Worm (Caenorhabditis elegans): ENCODE measurements around the gene dod-17.

The dod-17 gene

DNA sequence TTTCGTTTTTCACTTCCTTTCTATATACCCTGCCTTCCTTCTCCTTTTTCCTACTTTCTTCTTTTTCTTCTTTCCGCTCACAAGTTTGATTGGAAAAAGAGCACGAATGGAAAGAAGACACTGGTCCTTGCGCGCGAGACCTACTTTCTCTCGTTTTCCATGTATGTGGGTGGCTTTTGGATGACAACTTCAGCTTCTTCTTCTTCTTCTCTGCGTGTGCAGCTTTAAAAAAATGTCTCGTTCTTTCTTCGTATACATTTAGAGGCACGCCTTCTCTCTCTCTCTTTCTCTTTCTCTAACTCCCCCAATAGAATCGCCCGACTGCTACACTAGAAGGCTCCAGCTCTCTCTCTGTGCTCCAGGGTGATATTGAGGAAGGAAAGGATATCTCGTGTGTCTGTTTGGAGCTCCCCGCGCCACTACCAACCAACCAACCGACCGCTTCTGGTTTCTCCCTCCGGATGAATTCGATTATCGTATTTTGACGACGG, 49.8 kb downstream of the dod-17 start:
- TF ChIP-seq rcor-1 (GFP tag; IDR thresholded peaks at IDR 0.05) (0 out of 2 replicates have a peak, but pooled peaks have one; percentile 14), ztf-28 (GFP tag; IDR thresholded peaks at IDR 0.05) (no peak), zfh-2 (GFP tag; conservative IDR thresholded peaks at IDR 0.05) (peak; percentile 54; the same call in 1 of the 2 replicates), Y56A3A.18 (GFP tag; IDR thresholded peaks at IDR 0.05) (no peak), hsf-1 (GFP tag; IDR thresholded peaks at IDR 0.05) (no peak), attf-6 (GFP tag; IDR thresholded peaks at IDR 0.05) (no peak), lin-26 (GFP tag; IDR thresholded peaks at IDR 0.05) (no peak), mel-28 (tag; optimal IDR thresholded peaks at IDR 0.05; ENCODE audit: borderline replicate concordance) (no peak), sdz-38 (tag; optimal IDR thresholded peaks at IDR 0.05) (no peak), cebp-1 (GFP tag; IDR thresholded peaks at IDR 0.05) (no peak), cebp-1 (tag; optimal IDR thresholded peaks at IDR 0.05) (peak; percentile 5), aptf-2 (GFP tag; conservative IDR thresholded peaks at IDR 0.05) (no peak), nfya-2 (GFP tag; IDR thresholded peaks at IDR 0.05) (no peak), bed-1 (GFP tag; IDR thresholded peaks at IDR 0.05) (no peak), pbrm-1 (GFP tag; IDR thresholded peaks at IDR 0.05) (no peak), F37B4.10 (GFP tag; IDR thresholded peaks at IDR 0.05) (no peak), ceh-27 (GFP tag; optimal IDR thresholded peaks at IDR 0.05) (peak; percentile 14), die-1 (tag; optimal IDR thresholded peaks at IDR 0.05) (no peak), egl-18 (GFP tag; IDR thresholded peaks at IDR 0.05) (0 out of 2 replicates have a peak, but pooled peaks have one; percentile 12)

DNA sequence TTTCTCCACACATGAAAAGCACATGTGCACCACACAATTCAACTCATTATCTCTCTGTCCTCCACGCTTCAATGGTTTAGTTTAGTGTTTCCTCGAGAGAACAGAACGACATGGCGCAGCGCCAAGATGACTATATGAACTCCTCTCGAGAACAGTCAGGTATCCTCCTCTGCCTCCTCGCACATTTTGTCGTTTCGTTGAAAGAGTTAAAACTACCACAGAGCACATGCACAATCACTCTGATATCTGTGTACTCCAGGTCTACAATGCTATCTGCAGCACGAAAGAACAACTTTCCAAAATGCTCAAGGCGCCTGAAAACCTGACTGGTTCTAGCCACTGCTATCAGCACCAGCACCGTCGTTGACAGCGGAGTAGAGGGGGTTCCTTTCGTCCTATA, 50.7 kb downstream of the dod-17 start:
- TF ChIP-seq tbp1 (GFP tag; optimal IDR thresholded peaks at IDR 0.05) (peak; percentile 23), ceh-58 (GFP tag; IDR thresholded peaks at IDR 0.05) (no peak), dox-1 (GFP tag; IDR thresholded peaks at IDR 0.05) (peak; percentile 61; the same call in 1 of the 2 replicates), ztf-22 (GFP tag; optimal IDR thresholded peaks at IDR 0.05) (peak; percentile 34), nfyb-1 (GFP tag; IDR thresholded peaks at IDR 0.05) (peak; percentile 70), let-607 (tag; optimal IDR thresholded peaks at IDR 0.05) (peak; percentile 34 to 46), lsy-27 (tag; optimal IDR thresholded peaks at IDR 0.05; ENCODE audit: borderline replicate concordance, insufficient read depth) (no peak), repo-1 (tag; optimal IDR thresholded peaks at IDR 0.05) (no peak), let-526 (GFP tag; IDR thresholded peaks at IDR 0.05) (0 out of 2 replicates have a peak, but pooled peaks have one; percentile 38), xnd-1 (tag; optimal IDR thresholded peaks at IDR 0.05) (no peak), zfh-2 (GFP tag; conservative IDR thresholded peaks at IDR 0.05) (peak; percentile 36; the same call in 1 of the 2 replicates), Y56A3A.18 (GFP tag; IDR thresholded peaks at IDR 0.05) (peak; percentile 73; the same call in 1 of the 2 replicates), nhr-120 (GFP tag; IDR thresholded peaks at IDR 0.05) (no peak), madf-10 (tag; optimal IDR thresholded peaks at IDR 0.05) (peak; percentile 3), lsl-1 (GFP tag; optimal IDR thresholded peaks at IDR 0.05) (no peak), sdz-38 (tag; optimal IDR thresholded peaks at IDR 0.05) (no peak), tlf-1 (GFP tag; optimal IDR thresholded peaks at IDR 0.05) (peak; percentile 18), fkh-3 (tag; optimal IDR thresholded peaks at IDR 0.05) (no peak), nhr-90 (tag; optimal IDR thresholded peaks at IDR 0.05) (peak; percentile 49), atf-7 (tag; optimal IDR thresholded peaks at IDR 0.05) (peak; percentile 63), C17E4.6 (GFP tag; IDR thresholded peaks at IDR 0.05) (no peak), B0019.2 (GFP tag; conservative IDR thresholded peaks at IDR 0.05) (no peak), lin-35 (GFP tag; optimal IDR thresholded peaks at IDR 0.05) (no peak), egrh-3 (GFP tag; IDR thresholded peaks at IDR 0.05) (0 out of 2 replicates have a peak, but pooled peaks have one; percentile 5), hsf-1 (GFP tag; IDR thresholded peaks at IDR 0.05) (0 out of 2 replicates have a peak, but pooled peaks have one; percentile 10), die-1 (tag; optimal IDR thresholded peaks at IDR 0.05) (no peak), akir-1 (GFP tag; optimal IDR thresholded peaks at IDR 0.05) (no peak), nhr-80 (tag; optimal IDR thresholded peaks at IDR 0.05) (peak; percentile 98), ztf-25 (GFP tag; IDR thresholded peaks at IDR 0.05) (no peak), hmg-1.2 (GFP tag; IDR thresholded peaks at IDR 0.05) (no peak), dpff-1 (tag; optimal IDR thresholded peaks at IDR 0.05) (no peak), ceh-100 (GFP tag; IDR thresholded peaks at IDR 0.05) (no peak), attf-5 (GFP tag; optimal IDR thresholded peaks at IDR 0.05) (peak; percentile 48)

All from whole organism, young adult.